Fruit fly (Drosophila melanogaster) S2 (cell line): ENCODE measurements around the gene mth.

Experiments
- CG8478 ChIP-seq: fragments of >200 bp; optimal IDR thresholded peaks from 2 replicates; lab custom pipeline; 2018
- CTCF ChIP-seq, 2 experiments: fragments of >200 bp; optimal IDR thresholded peaks; 2 replicates each; lab custom pipeline; 2018

DNA sequence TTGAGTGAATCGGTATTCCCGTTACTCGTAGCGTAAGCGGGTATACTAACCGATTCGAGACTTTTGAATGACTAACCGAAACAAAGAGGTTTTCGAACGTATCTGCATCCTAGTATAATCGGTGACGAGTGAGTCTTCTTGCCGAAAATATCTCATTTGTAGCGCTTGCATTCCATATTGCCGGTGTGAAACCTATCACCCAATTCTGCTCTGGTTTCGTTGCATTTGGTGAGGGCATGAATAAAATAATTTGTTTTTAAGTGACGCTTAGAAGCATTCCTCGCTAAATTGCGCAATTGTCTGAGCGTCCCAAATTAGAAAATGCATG, 26.8 kb downstream of the mth start:
- TF ChIP-seq CG8478 (lab: Kevin White, UChicago) (no peak), CTCF (optimal IDR thresholded peaks at IDR 0.05; lab: Kevin White, UChicago) (no peak)
